Worm (Caenorhabditis elegans): ENCODE results near the gene gur-5.

Gene gur-5

DNA sequence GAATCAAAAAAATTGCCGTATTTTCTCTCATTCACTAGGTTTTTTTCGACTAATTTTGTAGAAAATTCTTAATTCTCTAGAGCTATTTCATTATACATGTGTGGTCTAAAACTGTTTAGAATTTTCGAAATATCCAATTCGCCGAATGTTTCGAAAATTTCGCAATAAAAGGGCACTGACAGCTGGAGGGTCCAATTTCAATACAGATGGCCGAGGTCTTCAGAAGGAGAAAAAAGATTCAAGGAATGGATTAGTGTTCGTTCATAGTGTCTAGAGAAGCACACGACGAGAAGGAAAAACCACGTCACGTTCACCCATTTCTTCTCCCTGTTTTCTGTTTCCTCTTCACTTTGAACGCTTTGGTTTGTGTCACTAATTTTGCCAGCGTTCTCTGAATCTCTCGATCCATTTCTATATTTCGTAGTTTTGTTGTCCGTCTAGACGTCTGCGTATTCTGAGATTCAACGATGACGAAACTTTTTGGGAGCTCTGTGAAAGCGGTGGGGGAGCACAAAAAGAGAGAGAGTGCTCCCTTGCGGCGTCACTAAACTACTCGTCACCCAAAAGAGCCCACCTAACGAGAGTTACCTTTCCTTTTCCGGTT is 41.0 kb downstream of the gur-5 start (continued):
- TF ChIP-seq unc-39 (tag; optimal IDR thresholded peaks at IDR 0.05), result no peak
- TF ChIP-seq hmg-11 (tag; optimal IDR thresholded peaks at IDR 0.05), result peak; percentile 64
- TF ChIP-seq ZK546.5 (tag; optimal IDR thresholded peaks at IDR 0.05), result no peak
- no peak for TF ChIP-seq ceh-82 (tag; optimal IDR thresholded peaks at IDR 0.05)
- TF ChIP-seq tbx-2 (tag; optimal IDR thresholded peaks at IDR 0.05), result no peak
- no peak for TF ChIP-seq R02D3.7 (tag; optimal IDR thresholded peaks at IDR 0.05)
- peak; percentile 78 for TF ChIP-seq fkh-10 (GFP tag; optimal IDR thresholded peaks at IDR 0.05)
- no peak for TF ChIP-seq nhr-237 (tag; optimal IDR thresholded peaks at IDR 0.05)
- TF ChIP-seq ama-1 (optimal IDR thresholded peaks at IDR 0.05), result no peak

DNA sequence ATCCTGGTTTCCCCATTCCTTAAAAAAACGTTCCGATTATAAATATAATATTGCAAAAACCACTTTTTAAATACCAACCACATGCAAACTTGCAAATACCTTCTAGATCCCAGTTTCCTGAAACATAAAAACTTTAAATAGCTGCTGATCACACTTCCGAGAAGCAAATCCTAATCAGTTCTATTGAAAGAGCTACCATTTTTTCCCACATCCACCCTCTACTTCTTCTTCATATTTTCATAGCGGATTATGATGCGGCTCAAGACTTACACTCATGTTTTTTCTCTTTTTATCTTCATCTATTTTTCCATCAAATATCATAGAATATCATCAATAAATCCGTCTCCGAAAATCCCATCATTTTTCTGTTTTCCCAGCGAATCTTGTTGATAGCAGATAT is 41.8 kb downstream of the gur-5 start:
- TF ChIP-seq elt-2 (tag; optimal IDR thresholded peaks at IDR 0.05) (no peak), hmg-11 (tag; optimal IDR thresholded peaks at IDR 0.05) (no peak), sea-2 (GFP tag; optimal IDR thresholded peaks at IDR 0.05) (no peak), nhr-25 (tag; optimal IDR thresholded peaks at IDR 0.05) (no peak)

- TF ChIP-seq elt-1 (tag; optimal IDR thresholded peaks at IDR 0.05) (peak; percentile 90), nhr-11 (tag; optimal IDR thresholded peaks at IDR 0.05) (peak; percentile 42), nhr-23 (tag; optimal IDR thresholded peaks at IDR 0.05) (peak; percentile 37), aly-2 (tag; optimal IDR thresholded peaks at IDR 0.05) (no peak), unc-39 (tag; optimal IDR thresholded peaks at IDR 0.05) (no peak), ztf-11 (tag; optimal IDR thresholded peaks at IDR 0.05) (no peak)
Observed at ce11 chrII:5328912-5329311, 43.8 kb downstream of the gur-5 start.

- TF ChIP-seq elt-2 (tag; optimal IDR thresholded peaks at IDR 0.05), result peak; percentile 98
- TF ChIP-seq ztf-4 (tag; optimal IDR thresholded peaks at IDR 0.05), result no peak
- TF ChIP-seq nfya-1 (tag; optimal IDR thresholded peaks at IDR 0.05; ENCODE audit: insufficient read depth), result peak; percentile 80
- peak; percentile 79 for TF ChIP-seq pha-4 (tag; optimal IDR thresholded peaks at IDR 0.05)
- no peak for TF ChIP-seq fos-1 (tag; optimal IDR thresholded peaks at IDR 0.05)
- peak in 2 of 3 experiments; percentile 10 to 74 for TF ChIP-seq elt-3 (tag; optimal IDR thresholded peaks at IDR 0.05)
- peak; percentile 96 for TF ChIP-seq nhr-23 (tag; optimal IDR thresholded peaks at IDR 0.05)
- peak; percentile 86 for TF ChIP-seq nhr-43 (tag; optimal IDR thresholded peaks at IDR 0.05; ENCODE audit: poor library complexity, severe bottlenecking)
- no peak for TF ChIP-seq snpc-4 (tag; optimal IDR thresholded peaks at IDR 0.05)
- no peak for TF ChIP-seq ama-1 (optimal IDR thresholded peaks at IDR 0.05)
- peak; percentile 57 for TF ChIP-seq nhr-77 (tag; optimal IDR thresholded peaks at IDR 0.05)
- no peak for TF ChIP-seq fkh-10 (GFP tag; optimal IDR thresholded peaks at IDR 0.05)
- TF ChIP-seq lin-39 (tag; optimal IDR thresholded peaks at IDR 0.05), result peak; percentile 48
- peak; percentile 71 for TF ChIP-seq pqm-1 (tag; optimal IDR thresholded peaks at IDR 0.05)
- TF ChIP-seq skn-1 (tag; optimal IDR thresholded peaks at IDR 0.05), result peak; percentile 44
- TF ChIP-seq egl-5 (tag; optimal IDR thresholded peaks at IDR 0.05), result peak; percentile 97
- no peak for TF ChIP-seq ceh-82 (tag; optimal IDR thresholded peaks at IDR 0.05)
- no peak for TF ChIP-seq sea-2 (GFP tag; optimal IDR thresholded peaks at IDR 0.05)
- no peak for TF ChIP-seq ceh-16 (tag; optimal IDR thresholded peaks at IDR 0.05)
- TF ChIP-seq jun-1 (tag; optimal IDR thresholded peaks at IDR 0.05), result peak; percentile 89
- TF ChIP-seq mdl-1 (tag; optimal IDR thresholded peaks at IDR 0.05), result peak; percentile 54
- peak; percentile 91 for TF ChIP-seq nhr-25 (tag; optimal IDR thresholded peaks at IDR 0.05)
- TF ChIP-seq mml-1 (tag; optimal IDR thresholded peaks at IDR 0.05), result no peak
- no peak for TF ChIP-seq unc-39 (tag; optimal IDR thresholded peaks at IDR 0.05)
- no peak for TF ChIP-seq ceh-9 (tag; optimal IDR thresholded peaks at IDR 0.05)
- TF ChIP-seq aly-2 (tag; optimal IDR thresholded peaks at IDR 0.05), result no peak
- peak; percentile 53 for TF ChIP-seq nhr-11 (tag; optimal IDR thresholded peaks at IDR 0.05)
- peak; percentile 84 for TF ChIP-seq lsy-12 (tag; optimal IDR thresholded peaks at IDR 0.05)
- no peak for TF ChIP-seq nhr-237 (tag; optimal IDR thresholded peaks at IDR 0.05)
- TF ChIP-seq elt-1 (tag; optimal IDR thresholded peaks at IDR 0.05), result no peak
- peak; percentile 80 for TF ChIP-seq egl-27 (tag; optimal IDR thresholded peaks at IDR 0.05)
- peak; percentile 26 for TF ChIP-seq hmg-11 (tag; optimal IDR thresholded peaks at IDR 0.05)
- peak; percentile 81 for TF ChIP-seq unc-62 (GFP tag; optimal IDR thresholded peaks at IDR 0.05)
- peak; percentile 79 for TF ChIP-seq ceh-28 (tag; optimal IDR thresholded peaks at IDR 0.05)
- peak; percentile 10 for TF ChIP-seq lin-15B (tag; optimal IDR thresholded peaks at IDR 0.05)
- peak; percentile 62 for TF ChIP-seq tbx-2 (tag; optimal IDR thresholded peaks at IDR 0.05)
- TF ChIP-seq nhr-76 (tag; optimal IDR thresholded peaks at IDR 0.05), result no peak
- TF ChIP-seq zag-1 (tag; optimal IDR thresholded peaks at IDR 0.05), result no peak
- no peak for TF ChIP-seq daf-12 (tag; optimal IDR thresholded peaks at IDR 0.05)
- TF ChIP-seq nhr-67 (tag; optimal IDR thresholded peaks at IDR 0.05), result no peak
- no peak for TF ChIP-seq eor-1 (tag; optimal IDR thresholded peaks at IDR 0.05)
- no peak for TF ChIP-seq ztf-11 (tag; optimal IDR thresholded peaks at IDR 0.05)
- peak; percentile 43 for TF ChIP-seq nhr-28 (tag; optimal IDR thresholded peaks at IDR 0.05)
- TF ChIP-seq R02D3.7 (tag; optimal IDR thresholded peaks at IDR 0.05), result peak; percentile 48
Observed at ce11 chrII:5330206-5330686, 45.1 kb downstream of the gur-5 start.

Data from whole organism, L3 larva.